Fruit fly (Drosophila melanogaster) whole organism, embryonic: ENCODE measurements around the gene Sbf.

ENCODE experiments used
- ATbp ChIP-seq: fragments of 200-800 bp; sonication (Bioruptor generic); optimal IDR thresholded peaks from 2 replicates; lab custom pipeline; 2017; ENCODE audit warnings: missing biosample characterization, mild to moderate bottlenecking, missing genetic modification characterization, missing genetic modification reagents
- Abd-B ChIP-seq: fragments of 200-800 bp; sonication (Bioruptor generic); optimal IDR thresholded peaks from 2 replicates; lab custom pipeline; 2018; ENCODE audit warnings: missing biosample characterization, mild to moderate bottlenecking, missing genetic modification characterization, moderate library complexity
- Ada2b ChIP-seq: fragments of 200-800 bp; sonication (Bioruptor generic); IDR thresholded peaks from 2 replicates; pipeline ENCODE4 v1.3.6; 2022; ENCODE audit warnings: missing biosample characterization, missing genetic modification characterization
- Awh ChIP-seq: fragments of 200-800 bp; sonication (Bioruptor generic); IDR thresholded peaks from 2 replicates; pipeline ENCODE4, ENCODE4 v1.3.6; 2022; ENCODE audit warnings: missing biosample characterization, missing genetic modification characterization
- Blimp-1 ChIP-seq: fragments of 200-800 bp; sonication (Bioruptor generic); optimal IDR thresholded peaks from 3 replicates; lab custom pipeline; 2018; ENCODE audit warnings: missing biosample characterization, missing genetic modification characterization, mild to moderate bottlenecking, moderate library complexity, missing genetic modification reagents
- C15 ChIP-seq: fragments of 200-800 bp; sonication (Bioruptor generic); IDR thresholded peaks from 3 replicates; pipeline ENCODE4 v1.3.6; 2022; ENCODE audit warnings: missing biosample characterization, missing genetic modification characterization
- CG10431 ChIP-seq: fragments of 200-800 bp; sonication (Bioruptor generic); optimal IDR thresholded peaks from 3 replicates; lab custom pipeline; 2018; ENCODE audit warnings: missing biosample characterization, mild to moderate bottlenecking, missing genetic modification characterization
- CG11398 ChIP-seq: fragments of 200-800 bp; sonication (Bioruptor generic); optimal IDR thresholded peaks from 2 replicates; lab custom pipeline; 2016; ENCODE audit warnings: missing biosample characterization, missing genetic modification characterization
- CG12219 ChIP-seq: fragments of 200-800 bp; sonication (Bioruptor generic); optimal IDR thresholded peaks from 3 replicates; lab custom pipeline; 2018; ENCODE audit warnings: missing biosample characterization, mild to moderate bottlenecking, missing genetic modification characterization
- CG13123 ChIP-seq: fragments of 200-800 bp; sonication (Bioruptor generic); optimal IDR thresholded peaks from 2 replicates; lab custom pipeline; 2016; ENCODE audit warnings: missing biosample characterization, missing genetic modification characterization
- CG14860 ChIP-seq: fragments of 200-800 bp; sonication (Bioruptor generic); IDR thresholded peaks from 3 replicates; pipeline ENCODE4 v1.3.6; 2022; ENCODE audit warnings: missing biosample characterization, missing genetic modification characterization; ENCODE audit not compliant: partially characterized antibody
- CG17186 ChIP-seq: fragments of 200-800 bp; sonication (Bioruptor generic); optimal IDR thresholded peaks from 3 replicates; lab custom pipeline; 2017; ENCODE audit warnings: missing biosample characterization, missing genetic modification reagents, missing genetic modification characterization
- CG18011 ChIP-seq: fragments of 200-800 bp; sonication (Bioruptor generic); optimal IDR thresholded peaks from 2 replicates; lab custom pipeline; 2017; ENCODE audit warnings: missing biosample characterization, missing genetic modification characterization, mild to moderate bottlenecking, moderate library complexity, missing genotype
- CG32532 ChIP-seq: fragments of 200-800 bp; sonication (Bioruptor generic); IDR thresholded peaks from 2 replicates; pipeline ENCODE4 v1.3.6; 2022; ENCODE audit warnings: missing biosample characterization, missing genetic modification characterization
- CG34224 ChIP-seq: fragments of 200-800 bp; sonication (Bioruptor generic); IDR thresholded peaks from 3 replicates; pipeline ENCODE4 v1.3.6; 2022; ENCODE audit warnings: missing biosample characterization, missing genetic modification characterization; ENCODE audit not compliant: partially characterized antibody
- CG34376 ChIP-seq: fragments of 200-800 bp; sonication (Bioruptor generic); optimal IDR thresholded peaks from 2 replicates; lab custom pipeline; 2018; ENCODE audit warnings: missing biosample characterization, mild to moderate bottlenecking, missing genetic modification characterization
- CG7987 ChIP-seq: fragments of 200-800 bp; sonication (Bioruptor generic); optimal IDR thresholded peaks from 2 replicates; lab custom pipeline; 2018; ENCODE audit warnings: missing biosample characterization, mild to moderate bottlenecking, missing genetic modification characterization, moderate library complexity
- CHES-1-like ChIP-seq: fragments of 200-800 bp; sonication (Bioruptor generic); optimal IDR thresholded peaks from 2 replicates; lab custom pipeline; 2016; ENCODE audit warnings: missing biosample characterization, missing genetic modification characterization
- Camta ChIP-seq: fragments of 200-800 bp; sonication (Bioruptor generic); optimal IDR thresholded peaks from 2 replicates; lab custom pipeline; 2016; ENCODE audit warnings: missing biosample characterization, missing genetic modification characterization
- CkIIα-i1 ChIP-seq: fragments of 200-800 bp; sonication (Bioruptor generic); IDR thresholded peaks from 2 replicates; pipeline ENCODE4 v1.3.6; 2022; ENCODE audit warnings: missing biosample characterization, missing genetic modification characterization
- Dad ChIP-seq: fragments of 200-800 bp; sonication (Bioruptor generic); optimal IDR thresholded peaks from 3 replicates; lab custom pipeline; 2016; ENCODE audit warnings: missing biosample characterization, missing genetic modification characterization
- Doc3 ChIP-seq: fragments of 200-800 bp; sonication (Bioruptor generic); IDR thresholded peaks from 3 replicates; pipeline ENCODE4 v1.3.6; 2022; ENCODE audit warnings: missing biosample characterization, missing genetic modification characterization; ENCODE audit not compliant: partially characterized antibody
- Fer3 ChIP-seq: fragments of 200-800 bp; sonication (Bioruptor generic); optimal IDR thresholded peaks from 2 replicates; lab custom pipeline; 2018; ENCODE audit warnings: missing biosample characterization, mild to moderate bottlenecking, missing genetic modification characterization, moderate library complexity
- Hand ChIP-seq: fragments of 200-800 bp; sonication (Bioruptor generic); optimal IDR thresholded peaks from 2 replicates; lab custom pipeline; 2017; ENCODE audit warnings: mild to moderate bottlenecking, missing biosample characterization, missing genetic modification reagents, missing genetic modification characterization
- Hsf ChIP-seq: fragments of 200-800 bp; sonication (Bioruptor generic); optimal IDR thresholded peaks from 3 replicates; lab custom pipeline; 2016; ENCODE audit warnings: missing biosample characterization, missing genetic modification characterization
- abd-A ChIP-seq: fragments of 200-800 bp; sonication (Bioruptor generic); optimal IDR thresholded peaks from 3 replicates; lab custom pipeline; 2019; ENCODE audit warnings: missing biosample characterization, mild to moderate bottlenecking, missing genetic modification characterization, moderate library complexity
- ac ChIP-seq: fragments of 200-800 bp; sonication (Bioruptor generic); optimal IDR thresholded peaks from 3 replicates; lab custom pipeline; 2017; ENCODE audit warnings: missing biosample characterization, mild to moderate bottlenecking, missing genetic modification characterization
- aop ChIP-seq: fragments of 200-800 bp; sonication (Bioruptor generic); IDR thresholded peaks from 2 replicates; pipeline ENCODE4 v1.3.6; 2022; ENCODE audit warnings: missing biosample characterization, missing genetic modification characterization
- ase ChIP-seq: fragments of 200-800 bp; sonication (Bioruptor generic); IDR thresholded peaks from 3 replicates; pipeline ENCODE4 v1.3.6; 2022; ENCODE audit warnings: missing biosample characterization, missing genetic modification characterization
- bcd ChIP-seq: fragments of 200-800 bp; sonication (Bioruptor generic); optimal IDR thresholded peaks from 2 replicates; lab custom pipeline; 2017; ENCODE audit warnings: missing biosample characterization, mild to moderate bottlenecking, missing genetic modification characterization
- br ChIP-seq: fragments of >200 bp; optimal IDR thresholded peaks from 2 replicates; lab custom pipeline; 2017
- croc ChIP-seq: fragments of 200-800 bp; sonication (Bioruptor generic); conservative IDR thresholded peaks from 3 replicates; pipeline ENCODE4 v1.3.6; 2022; ENCODE audit warnings: missing biosample characterization, missing genetic modification characterization
- da ChIP-seq: fragments of 200-800 bp; sonication (Bioruptor generic); optimal IDR thresholded peaks from 2 replicates; lab custom pipeline; 2016; ENCODE audit warnings: missing biosample characterization, missing genetic modification characterization
- dati ChIP-seq: fragments of 200-800 bp; sonication (Bioruptor generic); IDR thresholded peaks from 2 replicates; pipeline ENCODE4 v1.3.6; 2022; ENCODE audit warnings: missing biosample characterization, missing genetic modification characterization
- dm ChIP-seq: fragments of 200-800 bp; sonication (Bioruptor generic); optimal IDR thresholded peaks from 3 replicates; lab custom pipeline; 2016; ENCODE audit warnings: missing biosample characterization, missing genetic modification characterization
- fd102C ChIP-seq: fragments of 200-800 bp; sonication (Bioruptor generic); optimal IDR thresholded peaks from 2 replicates; lab custom pipeline; 2018; ENCODE audit warnings: missing biosample characterization, mild to moderate bottlenecking, missing genetic modification characterization, moderate library complexity
- fd96Cb ChIP-seq: fragments of 200-800 bp; sonication (Bioruptor generic); optimal IDR thresholded peaks from 2 replicates; lab custom pipeline; 2018; ENCODE audit warnings: missing biosample characterization, mild to moderate bottlenecking, missing genetic modification characterization, moderate library complexity
- ham ChIP-seq: fragments of 200-800 bp; sonication (Bioruptor generic); IDR thresholded peaks from 2 replicates; pipeline ENCODE4 v1.3.6; 2022; ENCODE audit warnings: missing biosample characterization, missing genetic modification characterization
- hkb ChIP-seq, 2 experiments: fragments of 200-800 bp in 1 of 2; fragments of >200 bp in 1 of 2; sonication (Bioruptor generic) in 1 of 2; IDR thresholded peaks in 1 of 2; optimal IDR thresholded peaks in 1 of 2; 2 replicates each; pipeline versions ENCODE4 v1.3.6 to Lab custom; 2017 to 2022; ENCODE audit warnings: missing biosample characterization in 1 of 2, missing genetic modification characterization in 1 of 2
- pho ChIP-seq: fragments of 200-800 bp; sonication (Bioruptor generic); optimal IDR thresholded peaks from 2 replicates; lab custom pipeline; 2016; ENCODE audit warnings: missing biosample characterization, missing genetic modification characterization
- prd ChIP-seq, 3 experiments: fragments of >200 bp in 2 of 3; fragments of 200-800 bp in 1 of 3; sonication (Bioruptor generic) in 1 of 3; optimal IDR thresholded peaks in 2 of 3; IDR thresholded peaks in 1 of 3; 2 replicates in 2 of 3; 3 replicates in 1 of 3; pipeline versions ENCODE4 v1.3.6 to Lab custom; 2017 to 2022; ENCODE audit warnings: missing biosample characterization in 1 of 3, missing genetic modification characterization in 1 of 3
- sd ChIP-seq: fragments of 200-800 bp; sonication (Bioruptor generic); optimal IDR thresholded peaks from 3 replicates; lab custom pipeline; 2018; ENCODE audit warnings: missing biosample characterization, mild to moderate bottlenecking, missing genetic modification characterization, moderate library complexity
- seq ChIP-seq: fragments of 200-800 bp; sonication (Bioruptor generic); IDR thresholded peaks from 2 replicates; pipeline ENCODE4 v1.3.6; 2022; ENCODE audit warnings: missing biosample characterization, missing genetic modification characterization
- vnd ChIP-seq: fragments of 200-800 bp; sonication (Bioruptor generic); IDR thresholded peaks from 3 replicates; pipeline ENCODE4 v1.3.6; 2022; ENCODE audit warnings: missing biosample characterization, missing genetic modification characterization; ENCODE audit not compliant: partially characterized antibody
- vvl ChIP-seq: fragments of 200-800 bp; sonication (Bioruptor generic); IDR thresholded peaks from 2 replicates; pipeline ENCODE4 v1.3.6; 2022; ENCODE audit warnings: missing biosample characterization, missing genetic modification characterization
- wek ChIP-seq: fragments of 200-800 bp; sonication (Bioruptor generic); optimal IDR thresholded peaks from 3 replicates; lab custom pipeline; 2018; ENCODE audit warnings: missing biosample characterization, mild to moderate bottlenecking, missing genetic modification characterization, moderate library complexity
- zf30C ChIP-seq: fragments of 200-800 bp; sonication (Bioruptor generic); optimal IDR thresholded peaks from 3 replicates; lab custom pipeline; 2018; ENCODE audit warnings: missing biosample characterization, mild to moderate bottlenecking, missing genetic modification characterization
- zfh2 ChIP-seq: fragments of 200-800 bp; sonication (Bioruptor generic); optimal IDR thresholded peaks from 2 replicates; lab custom pipeline; 2016; ENCODE audit warnings: missing biosample characterization, missing genetic modification characterization

Sbf gene

dm6 chr3R:11818930-11819639 is 22.3 kb upstream of the Sbf start, which contains the start of the genes COX5A and glo (continued):
- peak; percentile 37 for TF ChIP-seq wek (GFP tag; lab: Kevin White, UChicago)
- peak; percentile 94 for TF ChIP-seq hkb (optimal IDR thresholded peaks at IDR 0.05; lab: Kevin White, UChicago)
- TF ChIP-seq hkb (GFP tag; IDR thresholded peaks at IDR 0.05; lab: Robert Waterston, UW) = peak; percentile 76
- TF ChIP-seq prd (optimal IDR thresholded peaks at IDR 0.05; lab: Kevin White, UChicago) = no peak
- peak; percentile 86 for TF ChIP-seq prd (GFP tag; IDR thresholded peaks at IDR 0.05; lab: Robert Waterston, UW)
- peak; percentile 82 for TF ChIP-seq Camta (GFP tag; lab: Kevin White, UChicago)
- peak; percentile 69 for TF ChIP-seq Blimp-1
- TF ChIP-seq zf30C (GFP tag; lab: Kevin White, UChicago) = no peak
- no peak for TF ChIP-seq CG14860 (GFP tag; lab: Robert Waterston, UW)
- TF ChIP-seq dm (GFP tag; lab: Kevin White, UChicago) = peak; percentile 91
- TF ChIP-seq fd96Cb (tag; lab: Kevin White, UChicago) = peak; percentile 52
- TF ChIP-seq abd-A (tag; lab: Kevin White, UChicago) = peak; percentile 79
- TF ChIP-seq CG32532 (GFP tag; lab: Robert Waterston, UW) = peak; percentile 88
- TF ChIP-seq dati = peak; percentile 35; the same call in 1 of the 2 replicates
- TF ChIP-seq CG12219 = peak; percentile 35
- TF ChIP-seq ase (GFP tag; lab: Robert Waterston, UW) = 0 out of 3 replicates have a peak, but pooled peaks have one; percentile 59
- TF ChIP-seq Hsf (GFP tag; lab: Kevin White, UChicago) = peak; percentile 90
- TF ChIP-seq CG34224 (GFP tag; lab: Robert Waterston, UW) = no peak
- TF ChIP-seq fd102C = peak; percentile 26
- TF ChIP-seq Abd-B (GFP tag; lab: Kevin White, UChicago) = no peak
- TF ChIP-seq Fer3 = peak; percentile 70
- no peak for TF ChIP-seq br (lab: Kevin White, UChicago)
- TF ChIP-seq seq (GFP tag; lab: Robert Waterston, UW) = no peak
- TF ChIP-seq aop (GFP tag; lab: Robert Waterston, UW) = peak; percentile 58; the same call in 1 of the 2 replicates
- TF ChIP-seq Dad (GFP tag; lab: Kevin White, UChicago) = peak; percentile 83
- TF ChIP-seq da (GFP tag; lab: Kevin White, UChicago) = peak; percentile 44
- no peak for TF ChIP-seq CkIIα-i1
- TF ChIP-seq sd (tag; lab: Kevin White, UChicago) = no peak
- TF ChIP-seq zfh2 (GFP tag; lab: Kevin White, UChicago) = peak; percentile 84
- no peak for TF ChIP-seq Hand (GFP tag; lab: Kevin White, UChicago)
- TF ChIP-seq ham (GFP tag; lab: Robert Waterston, UW) = peak; percentile 47; the same call in 1 of the 2 replicates
- peak; percentile 7 for TF ChIP-seq CG11398
- peak; percentile 73 for TF ChIP-seq CG17186 (GFP tag; lab: Kevin White, UChicago)
- TF ChIP-seq ac (GFP tag; lab: Kevin White, UChicago) = no peak
- TF ChIP-seq pho (GFP tag; lab: Kevin White, UChicago) = peak; percentile 85
- TF ChIP-seq Doc3 (GFP tag; lab: Robert Waterston, UW) = 0 out of 3 replicates have a peak, but pooled peaks have one; percentile 27
- peak; percentile 89 for TF ChIP-seq vvl (GFP tag; lab: Robert Waterston, UW)
- TF ChIP-seq CG10431 (GFP tag; lab: Kevin White, UChicago) = peak; percentile 44
- peak; percentile 91 for TF ChIP-seq CHES-1-like
- TF ChIP-seq bcd = peak; percentile 72
- peak; percentile 70 for TF ChIP-seq Awh (GFP tag; lab: Robert Waterston, UW)
- 0 out of 3 replicates have a peak, but pooled peaks have one; percentile 65 for TF ChIP-seq C15 (GFP tag; lab: Robert Waterston, UW)
- TF ChIP-seq Ada2b (GFP tag; lab: Robert Waterston, UW) = peak; percentile 73
- TF ChIP-seq CG13123 (GFP tag; lab: Kevin White, UChicago) = peak; percentile 76
- no peak for TF ChIP-seq vnd (GFP tag; lab: Robert Waterston, UW)
- TF ChIP-seq croc (GFP tag; lab: Robert Waterston, UW) = peak; percentile 63
- TF ChIP-seq CG18011 (GFP tag; lab: Kevin White, UChicago) = peak; percentile 53
- peak; percentile 37 for TF ChIP-seq CG34376 (GFP tag; lab: Kevin White, UChicago)
- peak; percentile 61 for TF ChIP-seq CG7987
- TF ChIP-seq ATbp = no peak
